Worm (Caenorhabditis elegans): Measurements from ENCODE around the gene C06E4.1.

Gene C06E4.1

ce11 chrIV:7260587-7260986, 22.5 kb upstream of the C06E4.1 start, which contains the start of gene C06E4.3:
Gene C06E4.3 (plus strand): TSS chrIV:7260875.
- TF ChIP-seq lin-32 (GFP tag; optimal IDR thresholded peaks at IDR 0.05) (no peak), unc-39 (tag; optimal IDR thresholded peaks at IDR 0.05) (no peak), flh-1 (GFP tag; optimal IDR thresholded peaks at IDR 0.05) (no peak), blmp-1 (tag; optimal IDR thresholded peaks at IDR 0.05) (no peak), ceh-43 (GFP tag; optimal IDR thresholded peaks at IDR 0.05) (no peak), hlh-1 (tag; optimal IDR thresholded peaks at IDR 0.05) (no peak), drap-1 (GFP tag; optimal IDR thresholded peaks at IDR 0.05) (no peak), ham-2 (GFP tag; optimal IDR thresholded peaks at IDR 0.05) (no peak)

- TF ChIP-seq zip-8 (tag; optimal IDR thresholded peaks at IDR 0.05) (no peak), tbx-8 (GFP tag; optimal IDR thresholded peaks at IDR 0.05) (no peak), cnd-1 (tag; optimal IDR thresholded peaks at IDR 0.05) (no peak), pha-4 (tag; optimal IDR thresholded peaks at IDR 0.05) (no peak), blmp-1 (tag; optimal IDR thresholded peaks at IDR 0.05) (no peak), nhr-2 (tag; optimal IDR thresholded peaks at IDR 0.05) (no peak)
These were observed 19.9 kb upstream of the C06E4.1 start, which contains the start of gene glb-2 for ce11 chrIV:7263137-7263536. Gene glb-2 (minus strand): TSS chrIV:7263237.

- TF ChIP-seq ceh-39 (tag; optimal IDR thresholded peaks at IDR 0.05) (no peak), tbx-8 (GFP tag; optimal IDR thresholded peaks at IDR 0.05) (no peak), lsy-2 (tag; optimal IDR thresholded peaks at IDR 0.05) (no peak), ces-1 (GFP tag; optimal IDR thresholded peaks at IDR 0.05) (peak; percentile 76)
These were observed 8.0 kb upstream of the C06E4.1 start for ce11 chrIV:7274969-7275548.

- TF ChIP-seq sem-2 (GFP tag; optimal IDR thresholded peaks at IDR 0.05) (no peak), lsy-2 (tag; optimal IDR thresholded peaks at IDR 0.05) (no peak), sptf-1 (tag; optimal IDR thresholded peaks at IDR 0.05) (no peak), unc-62 (GFP tag; optimal IDR thresholded peaks at IDR 0.05) (no peak), mab-5 (tag; optimal IDR thresholded peaks at IDR 0.05) (no peak), mls-2 (tag; optimal IDR thresholded peaks at IDR 0.05) (no peak), zip-8 (tag; optimal IDR thresholded peaks at IDR 0.05) (no peak), bed-3 (GFP tag; optimal IDR thresholded peaks at IDR 0.05) (no peak), ces-1 (GFP tag; optimal IDR thresholded peaks at IDR 0.05) (no peak), tbx-8 (GFP tag; optimal IDR thresholded peaks at IDR 0.05) (no peak), ztf-11 (tag; optimal IDR thresholded peaks at IDR 0.05) (no peak), ham-2 (GFP tag; optimal IDR thresholded peaks at IDR 0.05) (no peak), mep-1 (tag; optimal IDR thresholded peaks at IDR 0.05) (no peak), flh-1 (GFP tag; optimal IDR thresholded peaks at IDR 0.05) (no peak), nhr-237 (tag; optimal IDR thresholded peaks at IDR 0.05) (no peak), nhr-28 (tag; optimal IDR thresholded peaks at IDR 0.05) (no peak), unc-39 (tag; optimal IDR thresholded peaks at IDR 0.05) (no peak), hlh-1 (tag; optimal IDR thresholded peaks at IDR 0.05) (no peak), nhr-12 (tag; optimal IDR thresholded peaks at IDR 0.05) (no peak)
These were observed 6.4 kb upstream of the C06E4.1 start, which contains the start of gene C06E4.2 for ce11 chrIV:7276661-7277060. Gene C06E4.2 (plus strand): TSS chrIV:7276961.

ce11 chrIV:7285839-7286238, 2.8 kb downstream of the C06E4.1 start, which contains the start of gene C06E4.8:
Gene C06E4.8 (minus strand): TSS chrIV:7285875.
- TF ChIP-seq tbx-8 (GFP tag; optimal IDR thresholded peaks at IDR 0.05) (no peak), lsy-2 (tag; optimal IDR thresholded peaks at IDR 0.05) (no peak), lin-32 (GFP tag; optimal IDR thresholded peaks at IDR 0.05) (no peak), zip-8 (tag; optimal IDR thresholded peaks at IDR 0.05) (no peak), nhr-76 (tag; optimal IDR thresholded peaks at IDR 0.05) (no peak), sptf-1 (tag; optimal IDR thresholded peaks at IDR 0.05) (no peak), unc-62 (GFP tag; optimal IDR thresholded peaks at IDR 0.05) (no peak), nhr-237 (tag; optimal IDR thresholded peaks at IDR 0.05) (no peak), drap-1 (GFP tag; optimal IDR thresholded peaks at IDR 0.05) (no peak), flh-1 (GFP tag; optimal IDR thresholded peaks at IDR 0.05) (no peak), mep-1 (tag; optimal IDR thresholded peaks at IDR 0.05) (no peak)

ce11 chrIV:7287474-7287873, 4.4 kb downstream of the C06E4.1 start, which contains the start of gene F42C5.3:
Gene F42C5.3 (minus strand): TSS chrIV:7287574.
- TF ChIP-seq lin-13 (tag; optimal IDR thresholded peaks at IDR 0.05): no peak
- TF ChIP-seq bed-3 (GFP tag; optimal IDR thresholded peaks at IDR 0.05): no peak
- no peak for TF ChIP-seq snpc-4 (tag; optimal IDR thresholded peaks at IDR 0.05)
- TF ChIP-seq pha-4 (tag; optimal IDR thresholded peaks at IDR 0.05): no peak
- TF ChIP-seq ces-1 (GFP tag; optimal IDR thresholded peaks at IDR 0.05): no peak
- no peak for TF ChIP-seq sem-2 (GFP tag; optimal IDR thresholded peaks at IDR 0.05)
- TF ChIP-seq ceh-43 (GFP tag; optimal IDR thresholded peaks at IDR 0.05): no peak
- TF ChIP-seq unc-120 (tag; optimal IDR thresholded peaks at IDR 0.05; ENCODE audit: poor library complexity, severe bottlenecking): no peak
- no peak for TF ChIP-seq mls-2 (tag; optimal IDR thresholded peaks at IDR 0.05)
- no peak for TF ChIP-seq nhr-12 (tag; optimal IDR thresholded peaks at IDR 0.05)
- TF ChIP-seq nhr-28 (tag; optimal IDR thresholded peaks at IDR 0.05): no peak
- no peak for TF ChIP-seq ham-2 (GFP tag; optimal IDR thresholded peaks at IDR 0.05)
- TF ChIP-seq elt-3 (tag; optimal IDR thresholded peaks at IDR 0.05): no peak

Measured in whole organism, mixed stage, embryonic.